Worm (Caenorhabditis elegans): Measurements from ENCODE around the gene Y47D3A.20.

Y47D3A.20 gene

DNA sequence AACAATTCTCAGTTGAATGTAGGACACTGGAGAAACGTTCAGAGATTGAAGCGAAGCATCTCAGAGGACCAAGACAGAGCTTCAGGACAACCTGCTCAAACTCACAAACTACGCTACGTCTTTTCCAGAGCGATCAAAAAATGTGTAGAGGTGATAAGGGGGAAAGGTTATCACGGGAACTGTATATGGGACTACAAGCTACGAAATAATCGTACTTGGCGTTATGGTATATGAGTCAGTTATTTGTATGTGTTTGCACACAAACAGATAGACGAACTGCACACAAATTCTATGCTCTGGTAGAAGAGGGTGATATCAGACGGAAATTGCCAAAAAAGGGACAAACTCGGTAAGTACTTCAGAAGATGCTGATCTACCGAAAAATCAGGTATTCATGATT lies 5.7 kb upstream of the Y47D3A.20 start:
- no peak for TF ChIP-seq unc-55 (GFP tag; optimal IDR thresholded peaks at IDR 0.05)
- TF ChIP-seq K09A11.1 (tag; optimal IDR thresholded peaks at IDR 0.05; ENCODE audit: insufficient read depth) = no peak
- TF ChIP-seq C38D4.7 (GFP tag; optimal IDR thresholded peaks at IDR 0.05) = no peak
- TF ChIP-seq nfya-1 (tag; optimal IDR thresholded peaks at IDR 0.05) = no peak
- no peak for TF ChIP-seq C08G9.2 (tag; optimal IDR thresholded peaks at IDR 0.05)
- TF ChIP-seq ceh-6 (GFP tag; optimal IDR thresholded peaks at IDR 0.05) = no peak
- TF ChIP-seq pat-9 (tag; optimal IDR thresholded peaks at IDR 0.05) = no peak
- TF ChIP-seq pha-2 (tag; optimal IDR thresholded peaks at IDR 0.05) = no peak
- TF ChIP-seq zip-5 (tag; optimal IDR thresholded peaks at IDR 0.05) = no peak
- no peak for TF ChIP-seq syd-9 (tag; optimal IDR thresholded peaks at IDR 0.05)
- TF ChIP-seq pax-1 (tag; optimal IDR thresholded peaks at IDR 0.05) = no peak
- TF ChIP-seq K02D7.2 (tag; optimal IDR thresholded peaks at IDR 0.05) = no peak
- TF ChIP-seq ceh-14 (tag; optimal IDR thresholded peaks at IDR 0.05) = no peak

ce11 chrIII:11270795-11271194 lies 4.1 kb upstream of the Y47D3A.20 start, which contains the start of gene obr-1:
Gene obr-1, minus strand, starts transcription at chrIII:11270895.
- TF ChIP-seq ceh-2 (tag; optimal IDR thresholded peaks at IDR 0.05) = no peak
- TF ChIP-seq Y22D7AL.16 (tag; optimal IDR thresholded peaks at IDR 0.05) = no peak
- TF ChIP-seq unc-42 (tag; optimal IDR thresholded peaks at IDR 0.05) = no peak
- no peak for TF ChIP-seq dve-1 (tag; optimal IDR thresholded peaks at IDR 0.05)
- no peak for TF ChIP-seq ceh-14 (tag; optimal IDR thresholded peaks at IDR 0.05)
- TF ChIP-seq hlh-8 (tag; optimal IDR thresholded peaks at IDR 0.05) = no peak
- TF ChIP-seq pax-1 (tag; optimal IDR thresholded peaks at IDR 0.05) = no peak
- TF ChIP-seq ref-2 (tag; optimal IDR thresholded peaks at IDR 0.05) = no peak
- no peak for TF ChIP-seq K02D7.2 (tag; optimal IDR thresholded peaks at IDR 0.05)
- no peak for TF ChIP-seq hlh-13 (GFP tag; optimal IDR thresholded peaks at IDR 0.05)
- TF ChIP-seq ceh-6 (GFP tag; optimal IDR thresholded peaks at IDR 0.05) = no peak
- TF ChIP-seq ceh-19 (GFP tag; optimal IDR thresholded peaks at IDR 0.05) = no peak
- no peak for TF ChIP-seq ceh-24 (tag; optimal IDR thresholded peaks at IDR 0.05)
- TF ChIP-seq C08G9.2 (tag; optimal IDR thresholded peaks at IDR 0.05) = no peak
- no peak for TF ChIP-seq ceh-45 (GFP tag; IDR thresholded peaks at IDR 0.05)

- TF ChIP-seq Y22D7AL.16 (tag; optimal IDR thresholded peaks at IDR 0.05) (no peak), sox-4 (tag; optimal IDR thresholded peaks at IDR 0.05) (no peak), pha-2 (tag; optimal IDR thresholded peaks at IDR 0.05) (no peak), ceh-48 (tag; optimal IDR thresholded peaks at IDR 0.05) (no peak), unc-55 (GFP tag; optimal IDR thresholded peaks at IDR 0.05) (no peak), pag-3 (tag; optimal IDR thresholded peaks at IDR 0.05; ENCODE audit: borderline replicate concordance) (no peak), ceh-22 (tag; optimal IDR thresholded peaks at IDR 0.05) (no peak), hlh-6 (tag; optimal IDR thresholded peaks at IDR 0.05) (no peak), ahr-1 (tag; optimal IDR thresholded peaks at IDR 0.05) (no peak), fax-1 (tag; optimal IDR thresholded peaks at IDR 0.05) (no peak), elt-2 (tag; optimal IDR thresholded peaks at IDR 0.05) (no peak)
These were observed 4.0 kb downstream of the Y47D3A.20 start, which contains the start of gene Y47D3A.21 for ce11 chrIII:11278817-11279216. Gene Y47D3A.21, minus strand, starts transcription at chrIII:11278917.

- TF ChIP-seq lim-6 (tag; optimal IDR thresholded peaks at IDR 0.05) (no peak), ceh-48 (tag; optimal IDR thresholded peaks at IDR 0.05) (peak; percentile 42), fkh-10 (GFP tag; optimal IDR thresholded peaks at IDR 0.05) (no peak), unc-86 (tag; optimal IDR thresholded peaks at IDR 0.05) (no peak), ceh-30 (tag; optimal IDR thresholded peaks at IDR 0.05) (no peak)
These were observed 5.1 kb downstream of the Y47D3A.20 start for ce11 chrIII:11279954-11280353.

DNA sequence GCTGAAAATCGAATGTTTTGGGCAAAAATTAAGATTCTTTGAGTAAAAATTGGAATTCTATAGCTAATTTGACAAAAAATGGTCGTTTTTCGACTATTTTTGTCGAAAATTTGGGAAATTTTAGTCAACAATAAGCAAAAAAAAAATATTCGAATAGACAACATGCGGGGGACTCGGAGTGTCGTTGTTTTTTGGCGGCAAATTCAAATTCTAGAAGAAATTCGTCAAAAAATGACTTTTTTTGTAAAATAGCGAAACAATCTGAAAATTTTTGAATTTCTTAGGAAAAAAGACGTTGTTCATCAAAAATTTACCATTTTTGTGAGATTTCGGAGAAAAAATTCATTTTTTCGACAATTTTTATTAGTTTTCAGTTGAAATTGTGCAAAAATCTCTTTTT lies 8.8 kb downstream of the Y47D3A.20 start:
- TF ChIP-seq ets-4 (tag; optimal IDR thresholded peaks at IDR 0.05) (no peak), unc-55 (GFP tag; optimal IDR thresholded peaks at IDR 0.05) (no peak), hlh-15 (tag; optimal IDR thresholded peaks at IDR 0.05) (no peak), F13H6.1 (tag; optimal IDR thresholded peaks at IDR 0.05) (no peak), lin-11 (tag; optimal IDR thresholded peaks at IDR 0.05) (no peak), ceh-22 (tag; optimal IDR thresholded peaks at IDR 0.05) (no peak), eyg-1 (tag; optimal IDR thresholded peaks at IDR 0.05) (no peak), C08G9.2 (tag; optimal IDR thresholded peaks at IDR 0.05) (no peak), fkh-6 (tag; optimal IDR thresholded peaks at IDR 0.05) (no peak), ceh-14 (tag; optimal IDR thresholded peaks at IDR 0.05) (no peak), tbx-7 (tag; optimal IDR thresholded peaks at IDR 0.05) (no peak), hlh-30 (tag; optimal IDR thresholded peaks at IDR 0.05; ENCODE audit: insufficient read depth) (no peak), mec-3 (tag; optimal IDR thresholded peaks at IDR 0.05; ENCODE audit: borderline replicate concordance) (no peak)
